Worm (Caenorhabditis elegans): ENCODE measurements around the gene T05A8.8.

- TF ChIP-seq ces-1 (GFP tag; optimal IDR thresholded peaks at IDR 0.05): no peak
- no peak for TF ChIP-seq elt-3 (tag; optimal IDR thresholded peaks at IDR 0.05)
- no peak for TF ChIP-seq ceh-43 (GFP tag; optimal IDR thresholded peaks at IDR 0.05)
- no peak for TF ChIP-seq unc-39 (tag; optimal IDR thresholded peaks at IDR 0.05)
- no peak for TF ChIP-seq unc-120 (tag; optimal IDR thresholded peaks at IDR 0.05; ENCODE audit: poor library complexity, severe bottlenecking)
- TF ChIP-seq nhr-28 (tag; optimal IDR thresholded peaks at IDR 0.05): no peak
- no peak for TF ChIP-seq mep-1 (tag; optimal IDR thresholded peaks at IDR 0.05)
Measured at ce11 chrII:2779253-2779652, 42.8 kb downstream of the T05A8.8 start, which contains the start of gene F08D12.3.

All from whole organism, mixed stage, embryonic.